Fruit fly (Drosophila melanogaster) whole organism, wandering third instar larva: ENCODE results near the gene mib1.

Source experiments
- Dfd ChIP-seq: fragments of >200 bp; optimal IDR thresholded peaks from 2 replicates; lab custom pipeline; 2017; ENCODE audit warnings: missing biosample characterization, missing genetic modification characterization
- Hr78 ChIP-seq: fragments of >200 bp; optimal IDR thresholded peaks from 2 replicates; lab custom pipeline; 2017; ENCODE audit warnings: missing biosample characterization, missing genetic modification characterization
- OdsH ChIP-seq: fragments of 200-800 bp; sonication (Bioruptor generic); optimal IDR thresholded peaks from 2 replicates; lab custom pipeline; 2016; ENCODE audit warnings: missing biosample characterization, mild to moderate bottlenecking, missing genetic modification characterization
- Rel ChIP-seq, 2 experiments: fragments of 200-800 bp; sonication (Bioruptor generic) in 1 of 2; optimal IDR thresholded peaks; 2 replicates in 1 of 2; 3 replicates in 1 of 2; lab custom pipeline; 2016 to 2019; ENCODE audit warnings: mild to moderate bottlenecking in 2 of 2, missing biosample characterization in 2 of 2, missing genetic modification characterization in 2 of 2, moderate library complexity in 1 of 2
- fru ChIP-seq: fragments of 200-800 bp; sonication (Bioruptor generic); optimal IDR thresholded peaks from 3 replicates; lab custom pipeline; 2016; ENCODE audit warnings: missing biosample characterization, mild to moderate bottlenecking, missing genetic modification characterization
- pan ChIP-seq: fragments of >200 bp; optimal IDR thresholded peaks from 2 replicates; lab custom pipeline; 2017
- usp ChIP-seq: fragments of >200 bp; optimal IDR thresholded peaks from 2 replicates; lab custom pipeline; 2017; ENCODE audit warnings: missing biosample characterization, missing genetic modification characterization

DNA sequence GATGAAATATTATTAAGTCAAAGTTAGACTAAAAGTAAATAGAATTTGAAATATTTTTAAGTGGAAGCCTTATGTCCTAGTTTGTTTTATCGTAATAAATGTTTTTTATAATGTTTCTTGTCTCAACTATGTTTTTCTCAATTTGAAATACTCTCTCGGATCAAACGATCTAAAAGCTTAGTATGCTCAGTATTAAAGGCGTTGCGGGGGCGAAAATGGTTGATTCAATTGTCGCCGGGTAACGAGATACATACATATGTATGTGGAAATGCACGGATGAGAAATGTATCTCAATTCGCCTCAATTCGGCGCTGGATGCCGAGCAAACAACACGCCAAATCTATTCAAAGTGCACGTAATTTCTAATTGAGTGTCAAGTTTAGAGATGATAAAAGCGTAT, 23.6 kb upstream of the mib1 start, which contains the start of gene CG5895:
- no peak for TF ChIP-seq Hr78
- TF ChIP-seq Dfd = no peak
- TF ChIP-seq Rel (GFP tag; optimal IDR thresholded peaks at IDR 0.05; lab: Kevin White, UChicago) = no peak
- no peak for TF ChIP-seq Rel (tag; optimal IDR thresholded peaks at IDR 0.05; lab: Kevin White, UChicago)
- no peak for TF ChIP-seq OdsH (GFP tag; lab: Kevin White, UChicago)
- TF ChIP-seq usp (GFP tag; lab: Kevin White, UChicago) = no peak
- no peak for TF ChIP-seq fru (GFP tag; lab: Kevin White, UChicago)
- no peak for TF ChIP-seq pan
